Worm (Caenorhabditis elegans) whole organism, L4 larva: ENCODE measurements around the gene C05D10.4.

Experiments
- D1046.2 ChIP-seq: fragments of 200-800 bp; sonication (Bioruptor generic); IDR thresholded peaks from 2 replicates; pipeline ENCODE4 v1.3.6; 2022; ENCODE audit warnings: missing genetic modification characterization, missing compliant biosample characterization
- F26F4.8 ChIP-seq: fragments of 200-800 bp; sonication (Bioruptor generic); conservative IDR thresholded peaks from 2 replicates; pipeline ENCODE4 v1.3.6; 2022; ENCODE audit warnings: missing genetic modification characterization, missing compliant biosample characterization
- F44E2.7 ChIP-seq: fragments of 200-800 bp; sonication (Bioruptor generic); IDR thresholded peaks from 2 replicates; pipeline ENCODE4 v2.1.2; 2022; ENCODE audit warnings: missing genetic modification characterization, missing compliant biosample characterization
- T26A8.4 ChIP-seq: fragments of 200-800 bp; sonication (Bioruptor generic); IDR thresholded peaks from 2 replicates; pipeline ENCODE4 v1.3.6; 2022; ENCODE audit warnings: missing genetic modification characterization, missing compliant biosample characterization
- Y105C5A.15 ChIP-seq: fragments of 200-800 bp; sonication (Bioruptor generic); IDR thresholded peaks from 2 replicates; pipeline ENCODE4 v1.3.6; 2022; ENCODE audit warnings: missing genetic modification characterization, missing compliant biosample characterization
- Y5F2A.4 ChIP-seq: fragments of 200-800 bp; sonication (Bioruptor generic); optimal IDR thresholded peaks from 2 replicates; lab custom pipeline; 2018; ENCODE audit warnings: mild to moderate bottlenecking, missing genetic modification characterization, missing compliant biosample characterization
- ZK546.5 ChIP-seq, 2 experiments: sonication (generic microtip); optimal IDR thresholded peaks; 2 replicates each; lab custom pipeline; 2017; ENCODE audit warnings: missing biosample characterization in 2 of 2, missing genetic modification characterization in 2 of 2
- aha-1 ChIP-seq: fragments of 150-350 bp; peaks from one replicate; lab custom pipeline; 2014; ENCODE audit warnings: missing biosample characterization, missing genetic modification characterization
- ceh-20 ChIP-seq: fragments of 200-800 bp; sonication (Bioruptor generic); IDR thresholded peaks from 2 replicates; pipeline ENCODE4 v1.3.6; 2022; ENCODE audit warnings: missing genetic modification reagents, missing genetic modification characterization, missing compliant biosample characterization
- ceh-28 ChIP-seq: fragments of 150-350 bp; optimal IDR thresholded peaks from 2 replicates; lab custom pipeline; 2014; ENCODE audit warnings: missing biosample characterization, missing genetic modification reagents, missing genetic modification characterization
- ceh-82 ChIP-seq: sonication (generic microtip); optimal IDR thresholded peaks from 2 replicates; lab custom pipeline; 2017; ENCODE audit warnings: missing biosample characterization, missing genetic modification characterization
- ces-1 ChIP-seq: fragments of 150-350 bp; sonication (generic microtip); optimal IDR thresholded peaks from 4 replicates; lab custom pipeline; 2014; ENCODE audit warnings: missing biosample characterization, missing genetic modification reagents, missing genetic modification characterization
- cey-2 ChIP-seq: sonication (generic microtip); optimal IDR thresholded peaks from 3 replicates; lab custom pipeline; 2017; ENCODE audit warnings: missing genetic modification characterization, mild to moderate bottlenecking, missing compliant biosample characterization, antibody characterized with exemption, borderline replicate concordance; ENCODE audit not compliant: insufficient read depth
- ctbp-1 ChIP-seq: fragments of 200-800 bp; sonication (Bioruptor generic); IDR thresholded peaks from 2 replicates; pipeline ENCODE4 v1.3.6; 2022; ENCODE audit warnings: missing genetic modification reagents, missing genetic modification characterization, missing compliant biosample characterization
- daf-19 ChIP-seq: fragments of 200-800 bp; sonication (Bioruptor generic); conservative IDR thresholded peaks from 2 replicates; pipeline ENCODE4 v1.3.6; 2022; ENCODE audit warnings: missing genetic modification characterization, missing compliant biosample characterization
- daf-8 ChIP-seq: fragments of 200-800 bp; sonication (Bioruptor generic); IDR thresholded peaks from 2 replicates; pipeline ENCODE4 v1.3.6; 2022; ENCODE audit warnings: missing genetic modification characterization, missing compliant biosample characterization
- dmd-6 ChIP-seq: fragments of 200-800 bp; sonication (Bioruptor generic); IDR thresholded peaks from 2 replicates; pipeline ENCODE4 v1.3.6; 2022; ENCODE audit warnings: missing genetic modification reagents, missing genetic modification characterization, missing compliant biosample characterization
- dmd-8 ChIP-seq: fragments of 200-800 bp; sonication (Bioruptor generic); IDR thresholded peaks from 2 replicates; pipeline ENCODE4 v1.3.6; 2022; ENCODE audit warnings: missing genetic modification characterization, missing compliant biosample characterization
- dmd-9 ChIP-seq: fragments of 200-800 bp; sonication (Bioruptor generic); IDR thresholded peaks from 2 replicates; pipeline ENCODE4 v1.3.6; 2022; ENCODE audit warnings: missing genetic modification reagents, missing genetic modification characterization, missing compliant biosample characterization
- egl-43 ChIP-seq: fragments of 200-800 bp; sonication (Bioruptor generic); IDR thresholded peaks from 2 replicates; pipeline ENCODE4 v1.3.6; 2022; ENCODE audit warnings: missing genetic modification reagents, missing genetic modification characterization, missing compliant biosample characterization
- hlh-30 ChIP-seq: sonication (generic microtip); optimal IDR thresholded peaks from 2 replicates; lab custom pipeline; 2017; ENCODE audit warnings: antibody characterized with exemption, mild to moderate bottlenecking, missing genetic modification characterization, missing compliant biosample characterization; ENCODE audit not compliant: insufficient read depth
- jun-1 ChIP-seq: fragments of 150-350 bp; optimal IDR thresholded peaks from 2 replicates; lab custom pipeline; 2014; ENCODE audit warnings: missing biosample characterization, missing genetic modification reagents, missing genetic modification characterization
- lim-7 ChIP-seq: fragments of 200-800 bp; sonication (Bioruptor generic); IDR thresholded peaks from 2 replicates; pipeline ENCODE4 v1.3.6; 2022; ENCODE audit warnings: missing genetic modification characterization, missing compliant biosample characterization
- lin-13 ChIP-seq: fragments of 150-350 bp; optimal IDR thresholded peaks from 2 replicates; lab custom pipeline; 2014; ENCODE audit warnings: missing biosample characterization, missing genetic modification reagents, missing genetic modification characterization
- lin-15B ChIP-seq: fragments of 150-350 bp; sonication (generic microtip); optimal IDR thresholded peaks from 3 replicates; lab custom pipeline; 2014; ENCODE audit warnings: missing biosample characterization, missing genetic modification characterization
- lin-29 ChIP-seq: fragments of 200-800 bp; sonication (Bioruptor generic); IDR thresholded peaks from 2 replicates; pipeline ENCODE4 v1.3.6; 2022; ENCODE audit warnings: missing genetic modification reagents, missing genetic modification characterization, missing compliant biosample characterization
- lin-38 ChIP-seq: fragments of 200-800 bp; sonication (Bioruptor generic); IDR thresholded peaks from 2 replicates; pipeline ENCODE4 v1.3.6; 2022; ENCODE audit warnings: missing genetic modification reagents, missing genetic modification characterization, missing compliant biosample characterization
- lsy-2 ChIP-seq, 2 experiments: fragments of 150-350 bp in 1 of 2; sonication (generic microtip) in 1 of 2; optimal IDR thresholded peaks; 2 replicates each; lab custom pipeline; 2014 to 2017; ENCODE audit warnings: missing biosample characterization in 2 of 2, missing genetic modification characterization in 2 of 2
- madf-5 ChIP-seq, 2 experiments: fragments of 200-800 bp; sonication (Bioruptor generic); IDR thresholded peaks; 2 replicates each; pipeline ENCODE4 v1.3.6; 2022; ENCODE audit warnings: missing compliant biosample characterization in 2 of 2, missing genetic modification characterization in 2 of 2
- madf-9 ChIP-seq: fragments of 200-800 bp; sonication (Bioruptor generic); conservative IDR thresholded peaks from 2 replicates; pipeline ENCODE4 v1.3.6; 2022; ENCODE audit warnings: missing genetic modification reagents, missing genetic modification characterization, missing compliant biosample characterization
- mdl-1 ChIP-seq, 2 experiments: fragments of 150-350 bp in 1 of 2; sonication (generic microtip) in 1 of 2; optimal IDR thresholded peaks; 2 replicates each; lab custom pipeline; 2014 to 2017; ENCODE audit warnings: missing biosample characterization in 2 of 2, missing genetic modification characterization in 2 of 2
- mdt-29 ChIP-seq: fragments of 200-800 bp; sonication (Bioruptor generic); IDR thresholded peaks from 2 replicates; pipeline ENCODE4 v1.3.6; 2022; ENCODE audit warnings: missing genetic modification reagents, missing genetic modification characterization, missing compliant biosample characterization
- mep-1 ChIP-seq: fragments of 150-350 bp; sonication (generic microtip); optimal IDR thresholded peaks from 3 replicates; lab custom pipeline; 2014; ENCODE audit warnings: missing biosample characterization, missing genetic modification characterization
- mxl-2 ChIP-seq: fragments of 200-800 bp; sonication (Bioruptor generic); conservative IDR thresholded peaks from 2 replicates; pipeline ENCODE4 v1.3.6; 2022; ENCODE audit warnings: missing genetic modification reagents, missing genetic modification characterization, missing compliant biosample characterization
- mxl-3 ChIP-seq: fragments of 200-800 bp; sonication (Bioruptor generic); optimal IDR thresholded peaks from 2 replicates; lab custom pipeline; 2018; ENCODE audit warnings: mild to moderate bottlenecking, missing genetic modification characterization, missing compliant biosample characterization
- nhr-10 ChIP-seq: fragments of 150-350 bp; optimal IDR thresholded peaks from 2 replicates; lab custom pipeline; 2014; ENCODE audit warnings: missing biosample characterization, missing genetic modification characterization
- nhr-11 ChIP-seq: fragments of 150-350 bp; optimal IDR thresholded peaks from 2 replicates; lab custom pipeline; 2014; ENCODE audit warnings: missing biosample characterization, missing genetic modification characterization
- nhr-48 ChIP-seq: sonication (generic microtip); optimal IDR thresholded peaks from 2 replicates; lab custom pipeline; 2016; ENCODE audit warnings: mild to moderate bottlenecking, missing genetic modification characterization, missing compliant biosample characterization
- pha-4 ChIP-seq, 2 experiments: fragments of 150-350 bp in 1 of 2; fragments of 200-800 bp in 1 of 2; sonication (Bioruptor generic) in 1 of 2; IDR thresholded peaks in 1 of 2; optimal IDR thresholded peaks in 1 of 2; 2 replicates each; pipeline versions ENCODE4 v1.3.6 to Lab custom; 2014 to 2022; ENCODE audit warnings: missing genetic modification characterization in 2 of 2, missing genetic modification reagents in 2 of 2, missing biosample characterization in 1 of 2, missing compliant biosample characterization in 1 of 2
- php-3 ChIP-seq: fragments of 200-800 bp; sonication (Bioruptor generic); IDR thresholded peaks from 2 replicates; pipeline ENCODE4 v1.3.6; 2022; ENCODE audit warnings: missing genetic modification reagents, missing genetic modification characterization, missing compliant biosample characterization
- pqm-1 ChIP-seq: sonication (generic microtip); optimal IDR thresholded peaks from 2 replicates; lab custom pipeline; 2017; ENCODE audit warnings: missing biosample characterization, missing genetic modification characterization
- sdz-12 ChIP-seq: fragments of 200-800 bp; sonication (Bioruptor generic); optimal IDR thresholded peaks from 2 replicates; lab custom pipeline; 2018; ENCODE audit warnings: mild to moderate bottlenecking, missing genetic modification characterization, missing compliant biosample characterization
- snpc-1.2 ChIP-seq: fragments of 200-800 bp; sonication (Bioruptor generic); IDR thresholded peaks from 2 replicates; pipeline ENCODE4 v1.3.6; 2022; ENCODE audit warnings: missing genetic modification reagents, missing genetic modification characterization, missing compliant biosample characterization
- spr-1 ChIP-seq: sonication (generic microtip); optimal IDR thresholded peaks from 2 replicates; lab custom pipeline; 2016; ENCODE audit warnings: mild to moderate bottlenecking, missing genetic modification characterization, missing compliant biosample characterization
- spr-3 ChIP-seq: fragments of 200-800 bp; sonication (Bioruptor generic); optimal IDR thresholded peaks from 2 replicates; lab custom pipeline; 2018; ENCODE audit warnings: mild to moderate bottlenecking, missing genetic modification characterization, missing compliant biosample characterization
- unc-62 ChIP-seq, 3 experiments: fragments of 150-350 bp in 1 of 3; sonication (generic microtip); optimal IDR thresholded peaks in 2 of 3; peaks in 1 of 3; 1 replicate in 1 of 3; 2 replicates in 2 of 3; lab custom pipeline; 2014 to 2017; ENCODE audit warnings: missing biosample characterization in 3 of 3, missing genetic modification characterization in 3 of 3, missing genetic modification reagents in 3 of 3, missing genotype in 1 of 3
- vab-7 ChIP-seq: fragments of 200-800 bp; sonication (Bioruptor generic); IDR thresholded peaks from 2 replicates; pipeline ENCODE4 v1.3.6; 2022; ENCODE audit warnings: missing genetic modification reagents, missing genetic modification characterization, missing compliant biosample characterization
- zag-1 ChIP-seq: fragments of 150-350 bp; optimal IDR thresholded peaks from 2 replicates; lab custom pipeline; 2014; ENCODE audit warnings: missing biosample characterization, missing genetic modification characterization
- zfp-3 ChIP-seq: fragments of 200-800 bp; sonication (Bioruptor generic); conservative IDR thresholded peaks from 2 replicates; pipeline ENCODE4 v1.3.6; 2022; ENCODE audit warnings: missing genetic modification reagents, missing genetic modification characterization, missing compliant biosample characterization
- ztf-11 ChIP-seq: fragments of 150-350 bp; optimal IDR thresholded peaks from 2 replicates; lab custom pipeline; 2014; ENCODE audit warnings: missing biosample characterization, missing genetic modification characterization
- ztf-7 ChIP-seq: fragments of 150-350 bp; optimal IDR thresholded peaks from 2 replicates; lab custom pipeline; 2014; ENCODE audit warnings: missing biosample characterization, missing genetic modification characterization

The C05D10.4 gene

DNA sequence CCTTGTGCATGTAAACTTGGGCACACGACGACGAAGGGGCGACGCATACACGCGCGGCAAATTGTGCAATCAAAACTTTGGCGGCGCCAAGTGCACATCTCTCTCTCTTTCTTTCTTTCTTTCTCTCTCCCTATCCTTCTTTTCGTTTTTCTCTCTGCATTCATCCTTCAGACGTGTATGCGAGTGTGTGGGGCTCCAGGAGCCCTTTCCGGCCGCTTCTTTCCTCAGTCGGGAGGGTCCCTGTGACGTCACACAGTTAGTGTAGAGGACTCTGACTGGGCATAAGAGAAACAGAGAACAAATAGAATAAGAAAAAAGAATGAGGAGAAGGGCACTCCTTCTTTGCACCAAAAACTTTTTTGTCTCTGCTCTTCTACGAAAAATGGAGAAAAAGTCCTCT lies 34.8 kb upstream of the C05D10.4 start (continued):
- TF ChIP-seq nhr-48: peak; percentile 10
- TF ChIP-seq snpc-1.2: no peak
- TF ChIP-seq Y105C5A.15: no peak
- no peak for TF ChIP-seq ceh-82 (tag; lab: Kevin White, UChicago)
- no peak for TF ChIP-seq lin-38 (GFP tag; lab: Robert Waterston, UW)
- no peak for TF ChIP-seq vab-7 (GFP tag; lab: Robert Waterston, UW)
- no peak for TF ChIP-seq ceh-28 (tag; lab: Kevin White, UChicago)
- no peak for TF ChIP-seq cey-2 (tag; lab: Kevin White, UChicago)
- no peak for TF ChIP-seq pha-4 (GFP tag; IDR thresholded peaks at IDR 0.05; lab: Robert Waterston, UW)
- no peak for TF ChIP-seq pha-4 (tag; optimal IDR thresholded peaks at IDR 0.05; lab: Kevin White, UChicago)
- TF ChIP-seq aha-1 (tag; lab: Kevin White, UChicago): peak; percentile 85
- TF ChIP-seq nhr-11 (tag; lab: Kevin White, UChicago): no peak
- no peak for TF ChIP-seq spr-1 (tag; lab: Kevin White, UChicago)
- no peak for TF ChIP-seq nhr-10 (tag; lab: Kevin White, UChicago)
- TF ChIP-seq lin-13: peak; percentile 5
- TF ChIP-seq dmd-8: no peak
- TF ChIP-seq spr-3 (GFP tag; lab: Kevin White, UChicago): no peak
- peak; percentile 82 for TF ChIP-seq egl-43 (GFP tag; lab: Robert Waterston, UW)
- peak; percentile 10 for TF ChIP-seq ces-1 (GFP tag; lab: Kevin White, UChicago)
- TF ChIP-seq jun-1 (tag; lab: Kevin White, UChicago): no peak
- TF ChIP-seq dmd-9 (GFP tag; lab: Robert Waterston, UW): 0 out of 2 replicates have a peak, but pooled peaks have one; percentile 4
- no peak for TF ChIP-seq ZK546.5 (tag; optimal IDR thresholded peaks at IDR 0.05; lab: Kevin White, UChicago)
- TF ChIP-seq lin-15B (tag; lab: Kevin White, UChicago): no peak
- TF ChIP-seq lsy-2 (tag; optimal IDR thresholded peaks at IDR 0.05; lab: Kevin White, UChicago): peak; percentile 60 to 77
- peak; percentile 40 for TF ChIP-seq zag-1
- TF ChIP-seq mep-1 (tag; lab: Kevin White, UChicago): peak; percentile 79
- peak; percentile 62 for TF ChIP-seq hlh-30 (tag; lab: Kevin White, UChicago)
- no peak for TF ChIP-seq madf-9
- TF ChIP-seq ceh-20 (GFP tag; lab: Robert Waterston, UW): 0 out of 2 replicates have a peak, but pooled peaks have one; percentile 51
- TF ChIP-seq ztf-7 (tag; lab: Kevin White, UChicago): no peak
- no peak for TF ChIP-seq zfp-3 (GFP tag; lab: Robert Waterston, UW)
- no peak for TF ChIP-seq daf-8
- TF ChIP-seq php-3: no peak
- TF ChIP-seq ztf-11 (tag; lab: Kevin White, UChicago): no peak
- TF ChIP-seq mdt-29 (GFP tag; lab: Robert Waterston, UW): no peak
- TF ChIP-seq mxl-2 (GFP tag; lab: Robert Waterston, UW): no peak
- TF ChIP-seq unc-62 (GFP tag; optimal IDR thresholded peaks at IDR 0.05 in 1 of 2; lab: Kevin White, UChicago): peak in 1 of 2 experiments; percentile 90
- no peak for TF ChIP-seq unc-62 (tag; optimal IDR thresholded peaks at IDR 0.05; lab: Kevin White, UChicago)
- TF ChIP-seq dmd-6 (GFP tag; lab: Robert Waterston, UW): peak; percentile 49
- TF ChIP-seq madf-5 (GFP tag; IDR thresholded peaks at IDR 0.05; lab: Robert Waterston, UW): no peak
- TF ChIP-seq sdz-12 (GFP tag; lab: Kevin White, UChicago): no peak
- TF ChIP-seq F44E2.7: no peak
- TF ChIP-seq D1046.2 (GFP tag; lab: Robert Waterston, UW): no peak
- TF ChIP-seq mdl-1 (tag; optimal IDR thresholded peaks at IDR 0.05; lab: Kevin White, UChicago): peak; percentile 29 to 58
- peak; percentile 4 for TF ChIP-seq mxl-3 (GFP tag; lab: Kevin White, UChicago)
- TF ChIP-seq Y5F2A.4 (GFP tag; lab: Kevin White, UChicago): no peak
- no peak for TF ChIP-seq T26A8.4 (GFP tag; lab: Robert Waterston, UW)
- no peak for TF ChIP-seq pqm-1 (tag; lab: Kevin White, UChicago)
- no peak for TF ChIP-seq lin-29 (GFP tag; lab: Robert Waterston, UW)
- TF ChIP-seq lim-7 (GFP tag; lab: Robert Waterston, UW): no peak
- TF ChIP-seq F26F4.8 (GFP tag; lab: Robert Waterston, UW): no peak
- no peak for TF ChIP-seq daf-19
- peak; percentile 91 for TF ChIP-seq ctbp-1 (GFP tag; lab: Robert Waterston, UW)
